Worm (Caenorhabditis elegans): ENCODE results near the gene puf-8.

Gene puf-8

ce11 chrII:7299042-7299441, 995 bp upstream of the puf-8 start, which contains the start of gene C30G12.1:
C30G12.1 (plus strand) TSS chrII:7299342.
- TF ChIP-seq ceh-79 (tag; optimal IDR thresholded peaks at IDR 0.05), result no peak
- TF ChIP-seq bed-2 (GFP tag; IDR thresholded peaks at IDR 0.05), result no peak
- TF ChIP-seq ekl-4 (GFP tag; IDR thresholded peaks at IDR 0.05), result no peak
- TF ChIP-seq zfh-2 (GFP tag; conservative IDR thresholded peaks at IDR 0.05), result no peak
- no peak for TF ChIP-seq attf-3 (GFP tag; conservative IDR thresholded peaks at IDR 0.05)
- TF ChIP-seq let-607 (tag; optimal IDR thresholded peaks at IDR 0.05), result no peak
- no peak for TF ChIP-seq mes-4 (tag; optimal IDR thresholded peaks at IDR 0.05)
- no peak for TF ChIP-seq attf-6 (GFP tag; IDR thresholded peaks at IDR 0.05)
- no peak for TF ChIP-seq rpc-1 (optimal IDR thresholded peaks at IDR 0.05)
- TF ChIP-seq rpc-1 (tag; optimal IDR thresholded peaks at IDR 0.05), result no peak
- TF ChIP-seq cebp-1 (GFP tag; IDR thresholded peaks at IDR 0.05), result no peak
- TF ChIP-seq cebp-1 (tag; optimal IDR thresholded peaks at IDR 0.05), result no peak
- no peak for TF ChIP-seq egl-44 (GFP tag; IDR thresholded peaks at IDR 0.05)
- TF ChIP-seq unc-130 (GFP tag; optimal IDR thresholded peaks at IDR 0.05), result no peak
- TF ChIP-seq F23B12.7 (tag; optimal IDR thresholded peaks at IDR 0.05; ENCODE audit: insufficient read depth), result no peak

ce11 chrII:7295917-7296316, 2.1 kb downstream of the puf-8 start, which contains the start of gene C30G12.6:
C30G12.6 (minus strand) TSS chrII:7296017.
- TF ChIP-seq atf-7 (tag; optimal IDR thresholded peaks at IDR 0.05) (no peak), lin-35 (GFP tag; optimal IDR thresholded peaks at IDR 0.05) (no peak), snpc-3.4 (tag; optimal IDR thresholded peaks at IDR 0.05) (peak; percentile 33), dox-1 (GFP tag; IDR thresholded peaks at IDR 0.05) (no peak)

- TF ChIP-seq nhr-27 (tag; optimal IDR thresholded peaks at IDR 0.05) (no peak), let-607 (tag; optimal IDR thresholded peaks at IDR 0.05) (peak in 1 of 2 experiments; percentile 72), mcd-1 (GFP tag; IDR thresholded peaks at IDR 0.05) (no peak), ztf-22 (GFP tag; optimal IDR thresholded peaks at IDR 0.05) (peak; percentile 24), lsy-27 (tag; optimal IDR thresholded peaks at IDR 0.05; ENCODE audit: borderline replicate concordance, insufficient read depth) (no peak), ets-4 (GFP tag; optimal IDR thresholded peaks at IDR 0.05) (peak; percentile 34), nhr-80 (tag; optimal IDR thresholded peaks at IDR 0.05) (peak; percentile 93), unc-62 (GFP tag; optimal IDR thresholded peaks at IDR 0.05) (peak; percentile 96), tbp1 (GFP tag; optimal IDR thresholded peaks at IDR 0.05) (peak; percentile 32), atf-7 (tag; optimal IDR thresholded peaks at IDR 0.05) (peak; percentile 51)
These were observed 8.0 kb downstream of the puf-8 start, which contains the start of gene C30G12.2 for ce11 chrII:7289923-7290476. C30G12.2 (plus strand) TSS chrII:7290426.

ce11 chrII:7287709-7288108, 10.3 kb downstream of the puf-8 start:
- peak; percentile 12 for TF ChIP-seq somi-1 (GFP tag; optimal IDR thresholded peaks at IDR 0.05)
- peak; percentile 4 for TF ChIP-seq ztf-26 (tag; optimal IDR thresholded peaks at IDR 0.05)
- peak; percentile 87 for TF ChIP-seq unc-62 (GFP tag; optimal IDR thresholded peaks at IDR 0.05)
- no peak for TF ChIP-seq rec-8 (tag; optimal IDR thresholded peaks at IDR 0.05)
- TF ChIP-seq cebp-1 (GFP tag; IDR thresholded peaks at IDR 0.05), result peak; percentile 84
- peak; percentile 90 for TF ChIP-seq cebp-1 (tag; optimal IDR thresholded peaks at IDR 0.05)

ce11 chrII:7287140-7287539, 10.9 kb downstream of the puf-8 start:
- TF ChIP-seq atf-7 (tag; optimal IDR thresholded peaks at IDR 0.05) (peak; percentile 7), ztf-26 (tag; optimal IDR thresholded peaks at IDR 0.05) (no peak), ztf-22 (GFP tag; optimal IDR thresholded peaks at IDR 0.05) (peak; percentile 44), F57A8.1 (GFP tag; optimal IDR thresholded peaks at IDR 0.05) (no peak), dox-1 (GFP tag; IDR thresholded peaks at IDR 0.05) (0 out of 2 replicates have a peak, but pooled peaks have one; percentile 28), cebp-1 (GFP tag; IDR thresholded peaks at IDR 0.05) (peak; percentile 79), cebp-1 (tag; optimal IDR thresholded peaks at IDR 0.05) (peak; percentile 80), ekl-4 (GFP tag; IDR thresholded peaks at IDR 0.05) (no peak), nhr-80 (tag; optimal IDR thresholded peaks at IDR 0.05) (peak; percentile 57), unc-62 (GFP tag; optimal IDR thresholded peaks at IDR 0.05) (peak; percentile 82)

All from whole organism, young adult.